Fruit fly (Drosophila melanogaster) whole organism, prepupa: ENCODE measurements around the gene RpS8.

Source experiments
- CG6792 ChIP-seq: fragments of 200-800 bp; sonication (Bioruptor generic); optimal IDR thresholded peaks from 3 replicates; lab custom pipeline; 2016; ENCODE audit warnings: missing biosample characterization, missing genetic modification characterization
- Hr39 ChIP-seq: fragments of 200-800 bp; sonication (Bioruptor generic); optimal IDR thresholded peaks from 2 replicates; lab custom pipeline; 2016; ENCODE audit warnings: missing biosample characterization, missing genetic modification characterization

dm6 chr3R:29838751-29839150 lies 22.6 kb upstream of the RpS8 start:
- TF ChIP-seq CG6792 (GFP tag; lab: Kevin White, UChicago) (no peak), Hr39 (GFP tag; lab: Kevin White, UChicago) (no peak)
